Fruit fly (Drosophila melanogaster) whole organism, embryonic: ENCODE data around the gene mop.

ENCODE experiments used
- BEAF-32 ChIP-seq: fragments of 200-800 bp; sonication (Bioruptor generic); optimal IDR thresholded peaks from 3 replicates; lab custom pipeline; 2017; ENCODE audit warnings: missing biosample characterization, missing genetic modification characterization, mild to moderate bottlenecking, moderate library complexity, missing genetic modification reagents
- Bgb ChIP-seq: fragments of 200-800 bp; sonication (Bioruptor generic); IDR thresholded peaks from 2 replicates; pipeline ENCODE4 v1.3.6; 2022; ENCODE audit warnings: missing biosample characterization, missing genetic modification characterization; ENCODE audit not compliant: partially characterized antibody
- CG10147 ChIP-seq: fragments of 200-800 bp; sonication (Bioruptor generic); optimal IDR thresholded peaks from 2 replicates; lab custom pipeline; 2019; ENCODE audit warnings: missing biosample characterization, mild to moderate bottlenecking, missing genetic modification characterization, moderate library complexity
- CG10565 ChIP-seq: fragments of 200-800 bp; sonication (Bioruptor generic); optimal IDR thresholded peaks from 3 replicates; lab custom pipeline; 2016; ENCODE audit warnings: missing biosample characterization, mild to moderate bottlenecking, missing genetic modification characterization
- CG11093 ChIP-seq: fragments of 200-800 bp; sonication (Bioruptor generic); IDR thresholded peaks from 3 replicates; pipeline ENCODE4 v1.3.6; 2022; ENCODE audit warnings: missing biosample characterization, missing genetic modification characterization
- CG12155 ChIP-seq: fragments of 200-800 bp; sonication (Bioruptor generic); optimal IDR thresholded peaks from 3 replicates; lab custom pipeline; 2016; ENCODE audit warnings: missing biosample characterization, missing genetic modification characterization
- CG17328 ChIP-seq: fragments of 200-800 bp; sonication (Bioruptor generic); IDR thresholded peaks from 2 replicates; pipeline ENCODE4 v1.3.6; 2022; ENCODE audit warnings: missing biosample characterization, missing genetic modification characterization
- CG17568 ChIP-seq: fragments of 200-800 bp; sonication (Bioruptor generic); optimal IDR thresholded peaks from 2 replicates; lab custom pipeline; 2018; ENCODE audit warnings: missing biosample characterization, mild to moderate bottlenecking, missing genetic modification characterization, moderate library complexity
- CG18262 ChIP-seq: fragments of 200-800 bp; optimal IDR thresholded peaks from 3 replicates; lab custom pipeline; 2019; ENCODE audit warnings: missing biosample characterization, mild to moderate bottlenecking, missing genetic modification characterization, moderate library complexity
- CG18476 ChIP-seq: fragments of 200-800 bp; sonication (Bioruptor generic); optimal IDR thresholded peaks from 2 replicates; lab custom pipeline; 2016; ENCODE audit warnings: missing biosample characterization, mild to moderate bottlenecking, missing genetic modification characterization
- CG2875 ChIP-seq: fragments of 200-800 bp; sonication (Bioruptor generic); optimal IDR thresholded peaks from 2 replicates; lab custom pipeline; 2017; ENCODE audit warnings: missing biosample characterization, mild to moderate bottlenecking, missing genetic modification characterization, missing genetic modification reagents
- CG3847 ChIP-seq: fragments of 200-800 bp; sonication (Bioruptor generic); IDR thresholded peaks from 2 replicates; pipeline ENCODE4 v1.3.6; 2022; ENCODE audit warnings: missing biosample characterization, missing genetic modification characterization
- CG4282 ChIP-seq: fragments of 200-800 bp; sonication (Bioruptor generic); optimal IDR thresholded peaks from 2 replicates; lab custom pipeline; 2016; ENCODE audit warnings: missing biosample characterization, missing genetic modification characterization
- CG4360 ChIP-seq: fragments of 200-800 bp; sonication (Bioruptor generic); IDR thresholded peaks from 2 replicates; pipeline ENCODE4 v1.3.6; 2022; ENCODE audit warnings: missing biosample characterization, missing genetic modification characterization
- CG4617 ChIP-seq: fragments of 200-800 bp; sonication (Bioruptor generic); optimal IDR thresholded peaks from 3 replicates; lab custom pipeline; 2016; ENCODE audit warnings: missing biosample characterization, missing genetic modification characterization, borderline replicate concordance
- CG9215 ChIP-seq: fragments of 200-800 bp; sonication (Bioruptor generic); IDR thresholded peaks from 2 replicates; pipeline ENCODE4 v1.3.6; 2022; ENCODE audit warnings: missing biosample characterization, missing genetic modification characterization
- CG9437 ChIP-seq: fragments of 200-800 bp; sonication (Bioruptor generic); optimal IDR thresholded peaks from 2 replicates; lab custom pipeline; 2018; ENCODE audit warnings: missing biosample characterization, mild to moderate bottlenecking, missing genetic modification characterization
- CG9727 ChIP-seq: fragments of 200-800 bp; sonication (Bioruptor generic); optimal IDR thresholded peaks from 3 replicates; lab custom pipeline; 2017; ENCODE audit warnings: missing biosample characterization, mild to moderate bottlenecking, missing genetic modification characterization
- Dip2 ChIP-seq: fragments of 200-800 bp; sonication (Bioruptor generic); IDR thresholded peaks from 2 replicates; pipeline ENCODE4 v1.3.6; 2022; ENCODE audit warnings: missing biosample characterization, missing genetic modification characterization
- Dp ChIP-seq: fragments of 200-800 bp; sonication (Bioruptor generic); optimal IDR thresholded peaks from 2 replicates; lab custom pipeline; 2018; ENCODE audit warnings: missing biosample characterization, mild to moderate bottlenecking, missing genetic modification characterization, moderate library complexity
- Drgx ChIP-seq: fragments of 200-800 bp; sonication (Bioruptor generic); IDR thresholded peaks from 2 replicates; pipeline ENCODE4 v1.3.6; 2022; ENCODE audit warnings: missing biosample characterization, missing genetic modification characterization
- E2f2 ChIP-seq: fragments of 200-800 bp; sonication (Bioruptor generic); IDR thresholded peaks from 2 replicates; pipeline ENCODE4 v1.3.6; 2022; ENCODE audit warnings: missing biosample characterization, missing genetic modification characterization
- Gsc ChIP-seq: fragments of 200-800 bp; sonication (Bioruptor generic); IDR thresholded peaks from 2 replicates; pipeline ENCODE4 v1.3.6; 2022; ENCODE audit warnings: missing biosample characterization, missing genetic modification characterization
- HmgD ChIP-seq: fragments of 200-800 bp; sonication (Bioruptor generic); optimal IDR thresholded peaks from 3 replicates; lab custom pipeline; 2016; ENCODE audit warnings: missing biosample characterization, missing genetic modification characterization
- NFAT ChIP-seq: fragments of 200-800 bp; sonication (Bioruptor generic); IDR thresholded peaks from 2 replicates; pipeline ENCODE4 v1.3.6; 2022; ENCODE audit warnings: missing biosample characterization, missing genetic modification characterization
- Oaz ChIP-seq: fragments of 200-800 bp; sonication (Bioruptor generic); IDR thresholded peaks from 2 replicates; pipeline ENCODE4 v1.3.6; 2022; ENCODE audit warnings: missing biosample characterization, missing genetic modification characterization
- Ptx1 ChIP-seq: fragments of 200-800 bp; sonication (Bioruptor generic); IDR thresholded peaks from 2 replicates; pipeline ENCODE4 v1.3.6; 2022; ENCODE audit warnings: missing biosample characterization, missing genetic modification characterization
- Rfx ChIP-seq: fragments of 200-800 bp; sonication (Bioruptor generic); IDR thresholded peaks from 2 replicates; pipeline ENCODE4 v1.3.6; 2022; ENCODE audit warnings: missing biosample characterization, missing genetic modification characterization
- Side ChIP-seq: fragments of 200-800 bp; sonication (Bioruptor generic); optimal IDR thresholded peaks from 2 replicates; lab custom pipeline; 2016; ENCODE audit warnings: missing biosample characterization, missing genetic modification characterization
- Six4 ChIP-seq: fragments of 200-800 bp; sonication (Bioruptor generic); optimal IDR thresholded peaks from 2 replicates; lab custom pipeline; 2016; ENCODE audit warnings: missing biosample characterization, missing genetic modification characterization
- Vsx1 ChIP-seq: fragments of 200-800 bp; sonication (Bioruptor generic); optimal IDR thresholded peaks from 2 replicates; lab custom pipeline; 2017; ENCODE audit warnings: missing biosample characterization, mild to moderate bottlenecking, missing genetic modification characterization, missing genetic modification reagents
- amos ChIP-seq: fragments of 200-800 bp; sonication (Bioruptor generic); IDR thresholded peaks from 2 replicates; pipeline ENCODE4 v1.3.6; 2022; ENCODE audit warnings: missing biosample characterization, missing genetic modification characterization; ENCODE audit not compliant: partially characterized antibody
- ase ChIP-seq: fragments of 200-800 bp; sonication (Bioruptor generic); IDR thresholded peaks from 3 replicates; pipeline ENCODE4 v1.3.6; 2022; ENCODE audit warnings: missing biosample characterization, missing genetic modification characterization
- bbx ChIP-seq: fragments of 200-800 bp; sonication (Bioruptor generic); IDR thresholded peaks from 2 replicates; pipeline ENCODE4 v1.3.6; 2022; ENCODE audit warnings: missing biosample characterization, missing genetic modification characterization; ENCODE audit not compliant: partially characterized antibody
- br ChIP-seq: fragments of >200 bp; optimal IDR thresholded peaks from 2 replicates; lab custom pipeline; 2017
- dan ChIP-seq: fragments of 200-800 bp; sonication (Bioruptor generic); IDR thresholded peaks from 2 replicates; pipeline ENCODE4 v1.3.6; 2022; ENCODE audit warnings: missing biosample characterization, missing genetic modification characterization
- jumu ChIP-seq: fragments of 200-800 bp; sonication (Bioruptor generic); optimal IDR thresholded peaks from 3 replicates; lab custom pipeline; 2016; ENCODE audit warnings: missing biosample characterization, missing genetic modification characterization
- pho ChIP-seq: fragments of 200-800 bp; sonication (Bioruptor generic); optimal IDR thresholded peaks from 2 replicates; lab custom pipeline; 2016; ENCODE audit warnings: missing biosample characterization, missing genetic modification characterization
- phol ChIP-seq: fragments of 200-800 bp; sonication (Bioruptor generic); optimal IDR thresholded peaks from 3 replicates; lab custom pipeline; 2018; ENCODE audit warnings: missing biosample characterization, mild to moderate bottlenecking, missing genetic modification characterization, moderate library complexity
- row ChIP-seq: fragments of 200-800 bp; sonication (Bioruptor generic); IDR thresholded peaks from 3 replicates; pipeline ENCODE4 v1.3.6; 2022; ENCODE audit warnings: missing biosample characterization, missing genetic modification characterization
- sc ChIP-seq, 3 experiments: fragments of >200 bp in 2 of 3; fragments of 200-800 bp in 1 of 3; sonication (Bioruptor generic) in 1 of 3; optimal IDR thresholded peaks; 2 replicates in 2 of 3; 3 replicates in 1 of 3; lab custom pipeline; 2017; ENCODE audit warnings: mild to moderate bottlenecking in 1 of 3, missing biosample characterization in 1 of 3, missing genetic modification characterization in 1 of 3, missing genetic modification reagents in 1 of 3
- sens ChIP-seq: fragments of 200-800 bp; sonication (Bioruptor generic); peaks from one replicate; lab custom pipeline; 2016; ENCODE audit warnings: missing biosample characterization, missing genetic modification characterization
- slou ChIP-seq: fragments of 200-800 bp; sonication (Bioruptor generic); optimal IDR thresholded peaks from 3 replicates; lab custom pipeline; 2016; ENCODE audit warnings: missing biosample characterization, missing genetic modification characterization
- so ChIP-seq: fragments of 200-800 bp; sonication (Bioruptor generic); IDR thresholded peaks from 3 replicates; pipeline ENCODE4 v1.3.6; 2022; ENCODE audit warnings: missing biosample characterization, missing genetic modification characterization
- stc ChIP-seq: fragments of 200-800 bp; sonication (Bioruptor generic); IDR thresholded peaks from 2 replicates; pipeline ENCODE4 v1.3.6; 2022; ENCODE audit warnings: missing biosample characterization, missing genetic modification characterization
- stwl ChIP-seq: fragments of 200-800 bp; sonication (Bioruptor generic); optimal IDR thresholded peaks from 3 replicates; lab custom pipeline; 2018; ENCODE audit warnings: missing biosample characterization, mild to moderate bottlenecking, missing genetic modification characterization, moderate library complexity
- sug ChIP-seq: fragments of 200-800 bp; optimal IDR thresholded peaks from 2 replicates; lab custom pipeline; 2019; ENCODE audit warnings: missing biosample characterization, mild to moderate bottlenecking, missing genetic modification characterization, moderate library complexity
- trem ChIP-seq: fragments of 200-800 bp; optimal IDR thresholded peaks from 3 replicates; lab custom pipeline; 2019; ENCODE audit warnings: missing biosample characterization, mild to moderate bottlenecking, missing genetic modification characterization, moderate library complexity
- tup ChIP-seq: fragments of 200-800 bp; sonication (Bioruptor generic); optimal IDR thresholded peaks from 2 replicates; lab custom pipeline; 2016; ENCODE audit warnings: missing biosample characterization, mild to moderate bottlenecking, missing genetic modification characterization, moderate library complexity

mop gene

dm6 chr3L:14755951-14756723 lies 19.8 kb downstream of the mop start (continued):
- TF ChIP-seq Vsx1 (GFP tag; lab: Kevin White, UChicago) (peak; percentile 48), amos (GFP tag; lab: Robert Waterston, UW) (no peak; the same call in 1 of the 2 replicates), CG4360 (no peak; the same call in none of the 2 replicates), bbx (GFP tag; lab: Robert Waterston, UW) (peak; percentile 44; the same call in 1 of the 2 replicates), Dp (GFP tag; lab: Kevin White, UChicago) (no peak), CG10147 (GFP tag; lab: Kevin White, UChicago) (peak; percentile 81), Six4 (GFP tag; lab: Kevin White, UChicago) (peak; percentile 59), CG9437 (GFP tag; lab: Kevin White, UChicago) (peak; percentile 89), Dip2 (GFP tag; lab: Robert Waterston, UW) (no peak; the same call in 1 of the 2 replicates), CG18476 (GFP tag; lab: Kevin White, UChicago) (peak; percentile 82), E2f2 (peak; percentile 59; the same call in 1 of the 2 replicates), jumu (GFP tag; lab: Kevin White, UChicago) (peak; percentile 76), HmgD (GFP tag; lab: Kevin White, UChicago) (no peak), row (GFP tag; lab: Robert Waterston, UW) (peak; percentile 92), CG12155 (GFP tag; lab: Kevin White, UChicago) (peak; percentile 84), Drgx (GFP tag; lab: Robert Waterston, UW) (peak; percentile 84), Gsc (GFP tag; lab: Robert Waterston, UW) (no peak), pho (peak; percentile 77), ase (peak; percentile 75; the same call in 2 of the 3 replicates), Oaz (GFP tag; lab: Robert Waterston, UW) (peak; percentile 74), CG4282 (GFP tag; lab: Kevin White, UChicago) (no peak), sens (GFP tag; lab: Kevin White, UChicago) (peak; percentile 98), sc (optimal IDR thresholded peaks at IDR 0.05; lab: Kevin White, UChicago) (no peak), sc (GFP tag; optimal IDR thresholded peaks at IDR 0.05; lab: Kevin White, UChicago) (peak; percentile 43), BEAF-32 (no peak), stwl (tag; lab: Kevin White, UChicago) (no peak), CG9727 (GFP tag; lab: Kevin White, UChicago) (peak; percentile 93), phol (peak; percentile 91), CG10565 (GFP tag; lab: Kevin White, UChicago) (peak; percentile 27), br (lab: Kevin White, UChicago) (no peak), trem (peak; percentile 38), CG18262 (tag; lab: Kevin White, UChicago) (peak; percentile 87), dan (GFP tag; lab: Robert Waterston, UW) (no peak), CG17568 (GFP tag; lab: Kevin White, UChicago) (peak; percentile 83), CG11093 (GFP tag; lab: Robert Waterston, UW) (peak; percentile 85), Ptx1 (GFP tag; lab: Robert Waterston, UW) (peak; percentile 90), CG3847 (GFP tag; lab: Robert Waterston, UW) (peak; percentile 82), Rfx (GFP tag; lab: Robert Waterston, UW) (peak; percentile 80), CG9215 (peak; percentile 86), CG4617 (peak; percentile 26), CG2875 (GFP tag; lab: Kevin White, UChicago) (peak; percentile 70), so (GFP tag; lab: Robert Waterston, UW) (peak; percentile 72; the same call in 1 of the 3 replicates), Side (GFP tag; lab: Kevin White, UChicago) (peak; percentile 67), NFAT (GFP tag; lab: Robert Waterston, UW) (peak; percentile 39; the same call in 1 of the 2 replicates), Bgb (GFP tag; lab: Robert Waterston, UW) (0 out of 2 replicates have a peak, but pooled peaks have one; percentile 55), tup (peak; percentile 55), sug (peak; percentile 62), stc (peak; percentile 82), CG17328 (GFP tag; lab: Robert Waterston, UW) (peak; percentile 69; the same call in 1 of the 2 replicates), slou (GFP tag; lab: Kevin White, UChicago) (peak; percentile 49)
